Worm (Caenorhabditis elegans) whole organism, young adult: Measurements from ENCODE around the gene ugt-47.

Experiments used
- T07F8.4 ChIP-seq: sonication (generic microtip); optimal IDR thresholded peaks from 2 replicates; lab custom pipeline; 2016; ENCODE audit warnings: mild to moderate bottlenecking, missing genetic modification characterization, moderate library complexity, missing compliant biosample characterization
- Y53F4B.3 ChIP-seq: fragments of 200-800 bp; sonication (Bioruptor generic); IDR thresholded peaks from 2 replicates; pipeline ENCODE4 v1.3.6; 2022; ENCODE audit warnings: missing genetic modification reagents, missing genetic modification characterization, missing compliant biosample characterization
- ama-1 ChIP-seq, 3 experiments: fragments of 150-350 bp in 1 of 3; sonication (generic microtip) in 2 of 3; optimal IDR thresholded peaks; 2 replicates each; lab custom pipeline; 2014 to 2018; ENCODE audit warnings: missing biosample characterization in 2 of 3, missing genetic modification characterization in 2 of 3, missing genetic modification reagents in 2 of 3
- dpl-1 ChIP-seq: fragments of 150-350 bp; optimal IDR thresholded peaks from 2 replicates; lab custom pipeline; 2014; ENCODE audit warnings: missing biosample characterization, missing genetic modification reagents, missing genetic modification characterization
- ets-4 ChIP-seq: fragments of 200-800 bp; sonication (Bioruptor generic); optimal IDR thresholded peaks from 2 replicates; lab custom pipeline; 2018; ENCODE audit warnings: mild to moderate bottlenecking, missing genetic modification characterization, missing compliant biosample characterization
- hmg-20 ChIP-seq: fragments of 200-800 bp; sonication (Bioruptor generic); IDR thresholded peaks from 2 replicates; pipeline ENCODE4 v1.3.6; 2022; ENCODE audit warnings: missing genetic modification reagents, missing genetic modification characterization, missing compliant biosample characterization
- lsl-1 ChIP-seq: fragments of 200-800 bp; sonication (Bioruptor generic); optimal IDR thresholded peaks from 2 replicates; lab custom pipeline; 2018; ENCODE audit warnings: mild to moderate bottlenecking, missing genetic modification characterization, moderate library complexity, missing compliant biosample characterization
- nfya-2 ChIP-seq: fragments of 200-800 bp; sonication (Bioruptor generic); IDR thresholded peaks from 2 replicates; pipeline ENCODE4 v1.3.6; 2022; ENCODE audit warnings: missing genetic modification reagents, missing genetic modification characterization, missing compliant biosample characterization
- tbp1 ChIP-seq: fragments of 200-800 bp; sonication (Bioruptor generic); optimal IDR thresholded peaks from 2 replicates; lab custom pipeline; 2018; ENCODE audit warnings: mild to moderate bottlenecking, missing genetic modification characterization, missing compliant biosample characterization
- ztf-3 ChIP-seq: fragments of 200-800 bp; sonication (Bioruptor generic); optimal IDR thresholded peaks from 2 replicates; lab custom pipeline; 2018; ENCODE audit warnings: mild to moderate bottlenecking, missing genetic modification characterization, missing compliant biosample characterization

ce11 chrV:10083999-10084468, 14.4 kb downstream of the ugt-47 start, which contains the start of gene nhr-12:
- TF ChIP-seq nfya-2 (GFP tag; lab: Robert Waterston, UW), result no peak
- TF ChIP-seq ztf-3 (GFP tag; lab: Kevin White, UChicago), result no peak
- no peak for TF ChIP-seq dpl-1 (GFP tag; lab: Kevin White, UChicago)
- no peak for TF ChIP-seq T07F8.4 (tag; lab: Kevin White, UChicago)
- TF ChIP-seq hmg-20 (GFP tag; lab: Robert Waterston, UW), result no peak
- no peak for TF ChIP-seq Y53F4B.3
- TF ChIP-seq ets-4 (GFP tag; lab: Kevin White, UChicago), result no peak
- no peak for TF ChIP-seq tbp1 (GFP tag; lab: Kevin White, UChicago)
- no peak for TF ChIP-seq lsl-1
- TF ChIP-seq ama-1 (optimal IDR thresholded peaks at IDR 0.05; lab: Kevin White, UChicago), result no peak
- TF ChIP-seq ama-1 (GFP tag; optimal IDR thresholded peaks at IDR 0.05; lab: Kevin White, UChicago), result no peak
